Fruit fly (Drosophila melanogaster) whole organism, prepupa: ENCODE data around the gene Hsc70-3.

Experiments used
- CG10669 ChIP-seq: fragments of 200-800 bp; sonication (Bioruptor generic); optimal IDR thresholded peaks from 3 replicates; lab custom pipeline; 2018; ENCODE audit warnings: missing biosample characterization, mild to moderate bottlenecking, missing genetic modification characterization, moderate library complexity
- CG8119 ChIP-seq: fragments of 200-800 bp; sonication (Bioruptor generic); IDR thresholded peaks from 3 replicates; pipeline ENCODE4 v1.3.6; 2022; ENCODE audit warnings: missing biosample characterization, missing genetic modification characterization
- Eip78C ChIP-seq: fragments of 200-800 bp; sonication (Bioruptor generic); peaks from one replicate; lab custom pipeline; 2016; ENCODE audit warnings: missing biosample characterization, missing genetic modification characterization
- Lpt ChIP-seq: fragments of 200-800 bp; sonication (Bioruptor generic); optimal IDR thresholded peaks from 3 replicates; lab custom pipeline; 2016; ENCODE audit warnings: missing biosample characterization, missing genetic modification characterization
- Smox ChIP-seq: fragments of 200-800 bp; sonication (Bioruptor generic); optimal IDR thresholded peaks from 3 replicates; lab custom pipeline; 2016; ENCODE audit warnings: missing biosample characterization, missing genetic modification characterization
- pdm3 ChIP-seq: fragments of 200-800 bp; sonication (Bioruptor generic); optimal IDR thresholded peaks from 3 replicates; lab custom pipeline; 2016; ENCODE audit warnings: missing biosample characterization, missing genetic modification characterization

- TF ChIP-seq pdm3 (peak; percentile 3), Smox (GFP tag; lab: Kevin White, UChicago) (peak; percentile 22), CG8119 (GFP tag; lab: Robert Waterston, UW) (peak; percentile 17; the same call in 1 of the 3 replicates), CG10669 (GFP tag; lab: Kevin White, UChicago) (no peak), Lpt (GFP tag; lab: Kevin White, UChicago) (no peak), Eip78C (peak; percentile 58)
Measured at dm6 chrX:11854758-11855465, 48.0 kb upstream of the Hsc70-3 start, which contains the start of the genes CG10347 and ATP7.
